Worm (Caenorhabditis elegans): ENCODE data around the gene srd-45.

The srd-45 gene

DNA sequence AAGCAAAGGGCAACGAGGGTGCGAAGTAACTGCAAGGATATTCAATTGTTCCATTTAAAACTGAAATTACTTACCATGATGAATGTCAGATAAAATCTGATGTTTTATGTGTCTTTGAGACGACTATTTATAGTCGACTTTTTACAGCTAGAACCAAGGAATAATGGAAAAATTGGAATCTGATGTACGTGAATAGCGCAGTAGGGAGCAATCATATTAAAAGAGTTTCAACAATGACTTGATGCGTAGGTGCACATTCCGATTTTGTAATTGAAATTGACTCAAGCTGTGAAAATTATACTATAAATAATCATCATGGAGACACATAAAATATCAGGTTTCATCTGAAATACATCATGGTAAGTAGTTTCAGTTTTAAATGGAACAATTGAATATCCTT, 14.5 kb downstream of the srd-45 start, which contains the start of the genes nspc-9 and nspc-10:
nspc-9 (minus strand) TSS at position 101 of the 400 bp plus-strand sequence.
nspc-10 (plus strand) TSS at position 331 of the 400 bp plus-strand sequence.
- TF ChIP-seq lin-39 (tag; optimal IDR thresholded peaks at IDR 0.05) (no peak), aly-2 (tag; optimal IDR thresholded peaks at IDR 0.05) (no peak), elt-1 (tag; optimal IDR thresholded peaks at IDR 0.05) (no peak), lsy-2 (tag; optimal IDR thresholded peaks at IDR 0.05) (no peak), nhr-23 (tag; optimal IDR thresholded peaks at IDR 0.05) (no peak), sma-9 (GFP tag; optimal IDR thresholded peaks at IDR 0.05) (no peak), sma-9 (tag; optimal IDR thresholded peaks at IDR 0.05) (no peak), ama-1 (optimal IDR thresholded peaks at IDR 0.05) (no peak), sma-3 (GFP tag; optimal IDR thresholded peaks at IDR 0.05) (no peak), nhr-77 (tag; optimal IDR thresholded peaks at IDR 0.05) (no peak), Y55F3AM.14 (GFP tag; optimal IDR thresholded peaks at IDR 0.05) (no peak), nhr-129 (tag; optimal IDR thresholded peaks at IDR 0.05) (no peak), blmp-1 (tag; optimal IDR thresholded peaks at IDR 0.05; ENCODE audit: insufficient read depth) (no peak), mbf-1 (tag; optimal IDR thresholded peaks at IDR 0.05) (no peak), nhr-21 (tag; optimal IDR thresholded peaks at IDR 0.05) (no peak), unc-39 (tag; optimal IDR thresholded peaks at IDR 0.05) (no peak), nhr-6 (tag; optimal IDR thresholded peaks at IDR 0.05) (no peak), crh-2 (tag; optimal IDR thresholded peaks at IDR 0.05) (no peak), F13H6.1 (tag; optimal IDR thresholded peaks at IDR 0.05) (no peak)

DNA sequence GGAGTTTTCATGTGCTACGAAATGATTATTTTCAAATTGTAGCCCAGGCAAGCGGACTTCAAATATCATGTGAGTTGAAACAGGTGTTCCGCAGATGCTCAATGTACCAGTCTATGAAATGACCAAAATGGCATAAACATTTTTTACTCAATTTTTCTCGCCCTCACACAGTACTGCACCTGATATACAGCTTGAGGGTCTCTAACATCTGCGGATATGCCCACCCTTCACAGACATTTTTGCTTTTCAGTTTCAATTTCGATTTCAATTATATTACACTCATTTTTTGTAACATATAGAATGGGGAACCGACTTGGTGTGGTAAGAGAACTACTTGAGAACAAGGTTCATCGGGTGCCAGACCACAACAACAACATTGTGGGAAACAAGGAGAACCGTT, 18.0 kb downstream of the srd-45 start, which contains the start of gene F42F12.11:
F42F12.11 (plus strand) TSS at position 301 of the 400 bp plus-strand sequence.
- TF ChIP-seq lin-13 (GFP tag; optimal IDR thresholded peaks at IDR 0.05): no peak
- no peak for TF ChIP-seq C34F6.9 (tag; optimal IDR thresholded peaks at IDR 0.05)
- no peak for TF ChIP-seq lin-39 (tag; optimal IDR thresholded peaks at IDR 0.05)
- TF ChIP-seq ztf-1 (GFP tag; conservative IDR thresholded peaks at IDR 0.05): no peak
- TF ChIP-seq nhr-77 (tag; optimal IDR thresholded peaks at IDR 0.05): no peak
- TF ChIP-seq peb-1 (tag; optimal IDR thresholded peaks at IDR 0.05): no peak
- TF ChIP-seq nhr-25 (tag; optimal IDR thresholded peaks at IDR 0.05): no peak
- TF ChIP-seq mbf-1 (tag; optimal IDR thresholded peaks at IDR 0.05): no peak
- TF ChIP-seq nhr-12 (tag; optimal IDR thresholded peaks at IDR 0.05): no peak
- TF ChIP-seq nhr-23 (tag; optimal IDR thresholded peaks at IDR 0.05): no peak
- no peak for TF ChIP-seq sma-9 (GFP tag; optimal IDR thresholded peaks at IDR 0.05)
- no peak for TF ChIP-seq sma-9 (tag; optimal IDR thresholded peaks at IDR 0.05)
- TF ChIP-seq sem-4 (tag; optimal IDR thresholded peaks at IDR 0.05): no peak
- no peak for TF ChIP-seq elt-3 (tag; optimal IDR thresholded peaks at IDR 0.05)

DNA sequence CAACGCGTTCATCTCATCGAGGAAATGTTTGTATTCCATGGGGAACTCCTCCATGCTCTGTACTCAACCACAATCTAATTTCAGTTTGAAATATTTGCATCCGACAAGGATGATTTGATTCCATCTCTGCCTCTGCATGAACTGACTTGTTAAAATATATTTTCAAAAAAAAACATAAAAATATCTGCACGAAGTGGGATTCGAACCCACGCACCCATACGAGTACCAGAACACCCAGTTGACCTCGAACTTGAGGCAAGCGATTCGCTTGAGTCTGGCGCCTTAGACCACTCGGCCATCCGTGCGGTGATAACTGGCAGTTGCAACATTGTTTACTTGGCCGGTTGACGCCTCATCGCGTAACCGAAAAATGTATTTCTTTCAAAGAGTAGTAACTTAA, 19.0 kb downstream of the srd-45 start:
- TF ChIP-seq zag-1 (tag; optimal IDR thresholded peaks at IDR 0.05): no peak
- TF ChIP-seq nhr-77 (tag; optimal IDR thresholded peaks at IDR 0.05): no peak
- TF ChIP-seq blmp-1 (tag; optimal IDR thresholded peaks at IDR 0.05; ENCODE audit: insufficient read depth): no peak
- TF ChIP-seq lsy-2 (tag; optimal IDR thresholded peaks at IDR 0.05): no peak
- TF ChIP-seq Y55F3AM.14 (GFP tag; optimal IDR thresholded peaks at IDR 0.05): no peak
- TF ChIP-seq ztf-11 (tag; optimal IDR thresholded peaks at IDR 0.05): no peak
- no peak for TF ChIP-seq aly-2 (tag; optimal IDR thresholded peaks at IDR 0.05)
- peak; percentile 35 for TF ChIP-seq crh-2 (tag; optimal IDR thresholded peaks at IDR 0.05)
- TF ChIP-seq nhr-11 (tag; optimal IDR thresholded peaks at IDR 0.05): no peak
- no peak for TF ChIP-seq lin-39 (tag; optimal IDR thresholded peaks at IDR 0.05)
- TF ChIP-seq lin-13 (GFP tag; optimal IDR thresholded peaks at IDR 0.05): no peak
- TF ChIP-seq nhr-10 (tag; optimal IDR thresholded peaks at IDR 0.05): no peak
- no peak for TF ChIP-seq nhr-23 (tag; optimal IDR thresholded peaks at IDR 0.05)
- no peak for TF ChIP-seq ztf-4 (tag; optimal IDR thresholded peaks at IDR 0.05)
- no peak for TF ChIP-seq lin-11 (tag; optimal IDR thresholded peaks at IDR 0.05)
- TF ChIP-seq unc-55 (GFP tag; optimal IDR thresholded peaks at IDR 0.05): no peak
- TF ChIP-seq F13H6.1 (tag; optimal IDR thresholded peaks at IDR 0.05): no peak
- TF ChIP-seq ZK546.5 (tag; optimal IDR thresholded peaks at IDR 0.05): no peak
- no peak for TF ChIP-seq nhr-237 (tag; optimal IDR thresholded peaks at IDR 0.05)
- TF ChIP-seq sma-9 (GFP tag; optimal IDR thresholded peaks at IDR 0.05): peak; percentile 55
- TF ChIP-seq sma-9 (tag; optimal IDR thresholded peaks at IDR 0.05): no peak
- TF ChIP-seq fos-1 (tag; optimal IDR thresholded peaks at IDR 0.05): peak; percentile 21
- TF ChIP-seq C34F6.9 (tag; optimal IDR thresholded peaks at IDR 0.05): peak; percentile 13
- TF ChIP-seq nhr-21 (tag; optimal IDR thresholded peaks at IDR 0.05): peak; percentile 31
- TF ChIP-seq alr-1 (tag; optimal IDR thresholded peaks at IDR 0.05): no peak
- TF ChIP-seq unc-62 (GFP tag; optimal IDR thresholded peaks at IDR 0.05): no peak
- TF ChIP-seq peb-1 (tag; optimal IDR thresholded peaks at IDR 0.05): no peak
- TF ChIP-seq ztf-1 (GFP tag; conservative IDR thresholded peaks at IDR 0.05): no peak
- no peak for TF ChIP-seq mdl-1 (tag; optimal IDR thresholded peaks at IDR 0.05)
- TF ChIP-seq snpc-4 (tag; optimal IDR thresholded peaks at IDR 0.05): no peak
- no peak for TF ChIP-seq elt-3 (tag; optimal IDR thresholded peaks at IDR 0.05)
- TF ChIP-seq ama-1 (optimal IDR thresholded peaks at IDR 0.05): no peak
- TF ChIP-seq mbf-1 (tag; optimal IDR thresholded peaks at IDR 0.05): no peak
- no peak for TF ChIP-seq elt-1 (tag; optimal IDR thresholded peaks at IDR 0.05)
- TF ChIP-seq nhr-12 (tag; optimal IDR thresholded peaks at IDR 0.05): no peak
- TF ChIP-seq dmd-4 (tag; optimal IDR thresholded peaks at IDR 0.05): no peak
- no peak for TF ChIP-seq unc-39 (tag; optimal IDR thresholded peaks at IDR 0.05)
- no peak for TF ChIP-seq nhr-25 (tag; optimal IDR thresholded peaks at IDR 0.05)
- no peak for TF ChIP-seq ceh-82 (tag; optimal IDR thresholded peaks at IDR 0.05)
- peak; percentile 34 for TF ChIP-seq sma-3 (GFP tag; optimal IDR thresholded peaks at IDR 0.05)
- no peak for TF ChIP-seq gmeb-1 (tag; optimal IDR thresholded peaks at IDR 0.05)
- TF ChIP-seq skn-1 (tag; optimal IDR thresholded peaks at IDR 0.05): no peak
- TF ChIP-seq nhr-129 (tag; optimal IDR thresholded peaks at IDR 0.05): peak; percentile 61
- TF ChIP-seq R02D3.7 (tag; optimal IDR thresholded peaks at IDR 0.05): no peak
